Worm (Caenorhabditis elegans): ENCODE results near the gene sra-3.
A peak's percentile ranks its signal among the peaks of the same experiment; 100 is the strongest.

The sra-3 gene

DNA sequence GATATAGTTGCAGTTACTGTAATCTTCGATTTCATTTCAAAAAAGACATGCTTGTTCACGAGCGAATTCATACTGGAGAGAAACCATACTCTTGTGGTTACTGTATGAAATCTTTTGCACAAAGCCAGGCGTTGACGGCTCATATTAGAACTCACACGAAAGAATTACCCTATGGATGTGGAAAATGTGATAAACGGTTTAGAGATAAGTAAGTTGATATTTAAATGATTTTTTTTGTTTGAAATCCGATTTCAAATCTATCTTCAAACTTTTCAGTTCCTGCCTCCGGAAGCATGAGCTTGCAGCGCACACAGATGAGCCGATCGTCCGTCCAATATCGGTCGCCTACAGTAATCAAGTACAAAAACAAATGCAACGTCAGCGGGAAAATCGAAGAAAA, 18.3 kb upstream of the sra-3 start:
- no peak for TF ChIP-seq F55B11.4 (tag; optimal IDR thresholded peaks at IDR 0.05; ENCODE audit: borderline replicate concordance, insufficient read depth)
- no peak for TF ChIP-seq Y56A3A.18 (GFP tag; IDR thresholded peaks at IDR 0.05)
- TF ChIP-seq madf-8 (GFP tag; conservative IDR thresholded peaks at IDR 0.05): no peak
- TF ChIP-seq ets-4 (GFP tag; optimal IDR thresholded peaks at IDR 0.05): no peak
- TF ChIP-seq D2030.7 (GFP tag; IDR thresholded peaks at IDR 0.05): no peak
- no peak for TF ChIP-seq nhr-90 (tag; optimal IDR thresholded peaks at IDR 0.05)
- no peak for TF ChIP-seq mes-4 (tag; optimal IDR thresholded peaks at IDR 0.05)
- no peak for TF ChIP-seq aptf-2 (GFP tag; conservative IDR thresholded peaks at IDR 0.05)
- TF ChIP-seq Y53G8AR.9 (GFP tag; conservative IDR thresholded peaks at IDR 0.05): no peak
- TF ChIP-seq unc-62 (GFP tag; optimal IDR thresholded peaks at IDR 0.05): no peak
- no peak for TF ChIP-seq F49E8.2 (tag; optimal IDR thresholded peaks at IDR 0.05; ENCODE audit: insufficient read depth)
- no peak for TF ChIP-seq nfyb-1 (GFP tag; IDR thresholded peaks at IDR 0.05)
- TF ChIP-seq F39B2.1 (GFP tag; IDR thresholded peaks at IDR 0.05): no peak
- no peak for TF ChIP-seq K12H6.12 (tag; optimal IDR thresholded peaks at IDR 0.05)
- TF ChIP-seq die-1 (tag; optimal IDR thresholded peaks at IDR 0.05): no peak
- TF ChIP-seq dpl-1 (GFP tag; optimal IDR thresholded peaks at IDR 0.05): no peak
- no peak for TF ChIP-seq ccch-3 (GFP tag; optimal IDR thresholded peaks at IDR 0.05)
- no peak for TF ChIP-seq let-607 (tag; optimal IDR thresholded peaks at IDR 0.05)
- no peak for TF ChIP-seq mel-28 (tag; optimal IDR thresholded peaks at IDR 0.05; ENCODE audit: borderline replicate concordance)
- no peak for TF ChIP-seq K11D2.4 (GFP tag; IDR thresholded peaks at IDR 0.05)

DNA sequence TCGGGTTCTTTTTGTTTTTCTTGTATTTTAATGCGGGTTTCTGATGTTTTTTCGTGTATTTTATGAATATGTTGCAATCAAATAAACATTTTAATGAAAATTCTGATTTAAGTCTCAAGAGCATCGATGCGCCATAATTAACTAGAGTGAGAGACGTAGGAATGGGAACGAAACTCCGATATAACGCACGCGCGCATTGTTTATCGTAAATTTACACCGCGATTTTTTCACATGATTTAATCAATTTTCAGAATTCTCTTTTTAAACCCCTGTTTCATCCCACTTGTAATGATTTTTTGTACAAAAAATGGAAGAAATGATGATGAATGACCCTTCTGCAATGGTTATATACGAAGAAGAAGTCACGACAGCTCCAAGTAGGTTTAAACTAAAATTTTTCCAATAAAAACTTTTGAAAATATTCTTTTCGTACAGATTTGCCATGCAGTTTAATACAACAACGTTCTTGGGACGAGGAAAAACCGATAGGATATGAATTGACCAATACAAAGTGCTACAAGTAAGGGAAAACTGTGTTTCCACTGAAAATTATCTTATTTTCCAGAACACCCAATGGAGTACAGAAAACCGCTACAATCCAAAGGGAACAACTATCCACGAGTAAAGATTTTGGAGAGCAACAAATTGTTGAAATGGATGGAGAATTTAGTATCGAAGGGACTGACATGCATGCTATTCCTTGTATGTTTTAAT, 17.0 kb upstream of the sra-3 start, which contains the start of gene zfp-2:
Gene zfp-2 (plus strand): TSS at position 214 of the 714 bp plus-strand sequence.
- TF ChIP-seq T26A5.8 (tag; optimal IDR thresholded peaks at IDR 0.05) (no peak), attf-3 (GFP tag; conservative IDR thresholded peaks at IDR 0.05) (peak; percentile 90)

DNA sequence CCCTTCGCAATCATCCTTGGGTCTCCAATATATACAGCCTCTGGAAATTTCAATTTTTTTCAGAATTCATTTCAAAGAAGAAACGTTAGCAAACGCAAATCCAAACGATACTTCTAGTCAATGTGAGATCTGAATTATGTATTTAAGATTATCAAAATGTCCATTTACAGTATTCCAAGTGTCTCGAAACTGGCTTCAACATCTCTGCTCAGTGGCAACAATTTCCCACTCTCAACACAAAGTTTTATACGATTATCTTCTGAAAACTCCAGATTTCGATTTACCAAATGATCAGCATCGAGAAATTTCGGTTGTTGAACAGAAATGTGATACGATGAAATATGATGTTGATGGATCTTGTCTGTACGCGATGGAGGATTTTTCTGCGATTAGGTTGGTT, 16.0 kb upstream of the sra-3 start:
- TF ChIP-seq xnd-1 (tag; optimal IDR thresholded peaks at IDR 0.05): no peak
- no peak for TF ChIP-seq Y95B8A.8 (GFP tag; IDR thresholded peaks at IDR 0.05)
- no peak for TF ChIP-seq let-607 (tag; optimal IDR thresholded peaks at IDR 0.05)

DNA sequence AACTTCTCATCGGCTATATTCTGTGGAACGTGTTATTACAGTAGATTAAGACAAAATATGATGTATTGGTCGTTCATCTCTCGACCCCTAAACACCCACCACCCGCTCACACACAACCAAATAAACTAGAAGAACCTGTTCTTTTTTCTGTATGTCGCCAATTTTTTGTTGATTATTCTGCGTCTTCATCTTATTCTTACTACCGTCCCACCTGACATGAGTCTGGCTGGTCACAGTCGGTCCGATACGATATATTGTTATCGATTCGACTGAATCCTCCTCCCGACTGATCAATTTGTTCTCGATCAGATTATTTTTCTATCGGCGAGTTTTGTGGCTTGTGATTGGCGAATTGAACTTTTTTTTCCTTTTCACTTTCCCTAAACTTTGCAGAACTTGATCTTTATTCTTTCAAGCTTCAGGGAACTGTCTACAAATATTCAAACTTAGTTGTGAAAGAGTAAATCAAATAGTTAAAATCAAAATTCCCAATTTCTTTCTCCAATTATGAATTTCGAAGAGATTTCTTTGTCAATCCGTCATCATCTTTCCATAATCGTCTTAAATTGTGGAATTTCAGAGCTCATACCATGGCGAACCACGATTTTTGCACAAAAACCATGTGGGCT, 14.4 kb upstream of the sra-3 start, which contains the start of gene F35H8.2:
Gene F35H8.2 (plus strand): TSS at position 579 of the 629 bp plus-strand sequence.
- TF ChIP-seq lin-40 (tag; optimal IDR thresholded peaks at IDR 0.05): no peak
- no peak for TF ChIP-seq chd-7 (tag; optimal IDR thresholded peaks at IDR 0.05)
- TF ChIP-seq lir-1 (GFP tag; conservative IDR thresholded peaks at IDR 0.05): no peak
- no peak for TF ChIP-seq snpc-1.1 (tag; optimal IDR thresholded peaks at IDR 0.05; ENCODE audit: insufficient read depth)

DNA sequence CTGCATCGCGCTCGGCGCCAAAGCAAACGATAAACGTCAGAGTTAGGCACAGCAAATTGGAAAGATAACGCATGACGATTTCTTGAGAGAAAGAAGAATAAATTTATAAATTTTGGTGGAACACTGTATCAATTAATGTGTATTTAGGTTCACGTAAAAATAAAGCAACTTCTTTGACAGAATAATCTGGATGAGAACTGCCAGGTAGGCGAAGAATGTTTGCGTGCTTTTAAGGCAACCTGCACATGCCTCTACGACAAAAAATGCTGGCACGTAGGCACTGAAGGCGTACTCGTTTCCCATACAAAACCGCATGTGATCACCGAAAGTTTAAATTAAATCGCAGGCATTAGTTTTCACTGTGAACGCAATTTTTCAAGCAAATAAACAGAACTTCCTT, 12.6 kb upstream of the sra-3 start, which contains the start of gene F35H8.1:
Gene F35H8.1 (minus strand): TSS at position 101 of the 400 bp plus-strand sequence.
- TF ChIP-seq Y67H2A.10 (GFP tag; conservative IDR thresholded peaks at IDR 0.05) (no peak), F49E8.2 (tag; optimal IDR thresholded peaks at IDR 0.05; ENCODE audit: insufficient read depth) (no peak), efl-1 (GFP tag; optimal IDR thresholded peaks at IDR 0.05) (no peak), Y79H2A.3 (GFP tag; conservative IDR thresholded peaks at IDR 0.05) (no peak), T07F8.4 (tag; optimal IDR thresholded peaks at IDR 0.05) (no peak), F10E7.11 (tag; optimal IDR thresholded peaks at IDR 0.05) (no peak), Y56A3A.18 (GFP tag; IDR thresholded peaks at IDR 0.05) (no peak), snpc-3.4 (tag; optimal IDR thresholded peaks at IDR 0.05) (no peak), sea-2 (GFP tag; IDR thresholded peaks at IDR 0.05) (no peak), madf-3 (GFP tag; IDR thresholded peaks at IDR 0.05) (no peak), ceh-91 (GFP tag; IDR thresholded peaks at IDR 0.05) (no peak), egl-44 (GFP tag; IDR thresholded peaks at IDR 0.05) (no peak), hmg-20 (GFP tag; IDR thresholded peaks at IDR 0.05) (no peak), zim-3 (tag; optimal IDR thresholded peaks at IDR 0.05) (no peak)

All from whole organism, young adult.